Fruit fly (Drosophila melanogaster): ENCODE data around the gene Alms1a.
A peak's percentile ranks its signal among the peaks of the same experiment; 100 is the strongest.

Gene Alms1a

dm6 chrX:4635856-4636486, at the start of gene Alms1a, which contains the start of gene pon:
Gene Alms1a, minus strand, starts transcription at chrX:4636004.
Gene pon, plus strand, starts transcription at chrX:4636318.
- TF ChIP-seq OdsH (GFP tag; optimal IDR thresholded peaks at IDR 0.05) = no peak
- TF ChIP-seq sage (GFP tag; optimal IDR thresholded peaks at IDR 0.05) = peak; percentile 1

dm6 chrX:4684444-4684924, 48.7 kb upstream of the Alms1a start:
- TF ChIP-seq Jra (GFP tag; optimal IDR thresholded peaks at IDR 0.05) (peak; percentile 96), pan (optimal IDR thresholded peaks at IDR 0.05) (no peak), Abd-B (GFP tag; optimal IDR thresholded peaks at IDR 0.05) (no peak), CG9705 (GFP tag; optimal IDR thresholded peaks at IDR 0.05) (peak; percentile 65), Dfd (GFP tag; optimal IDR thresholded peaks at IDR 0.05) (no peak), GATAd (GFP tag; optimal IDR thresholded peaks at IDR 0.05) (peak; percentile 19), dmrt93B (GFP tag; optimal IDR thresholded peaks at IDR 0.05) (peak; percentile 76), dsf (GFP tag; optimal IDR thresholded peaks at IDR 0.05; ENCODE audit: borderline replicate concordance) (peak; percentile 69), Rel (GFP tag; optimal IDR thresholded peaks at IDR 0.05) (no peak), Rel (tag; optimal IDR thresholded peaks at IDR 0.05) (peak; percentile 100), br (GFP tag; optimal IDR thresholded peaks at IDR 0.05) (peak; percentile 87), dl (GFP tag; optimal IDR thresholded peaks at IDR 0.05; ENCODE audit: insufficient read depth in 1 of 2, partially characterized antibody in 2 of 2) (peak; percentile 24 to 36), N (GFP tag; optimal IDR thresholded peaks at IDR 0.05) (no peak), OdsH (GFP tag; optimal IDR thresholded peaks at IDR 0.05) (peak; percentile 79), Mio (GFP tag; optimal IDR thresholded peaks at IDR 0.05) (peak; percentile 55), Vsx2 (GFP tag; optimal IDR thresholded peaks at IDR 0.05; ENCODE audit: partially characterized antibody) (no peak), foxo (GFP tag; optimal IDR thresholded peaks at IDR 0.05) (peak in 1 of 2 experiments; percentile 91), sv (GFP tag; optimal IDR thresholded peaks at IDR 0.05) (peak; percentile 69), h (GFP tag; optimal IDR thresholded peaks at IDR 0.05) (peak; percentile 89), lola (GFP tag; optimal IDR thresholded peaks at IDR 0.05) (no peak), tai (GFP tag; optimal IDR thresholded peaks at IDR 0.05) (peak; percentile 88), Hr83 (GFP tag; optimal IDR thresholded peaks at IDR 0.05; ENCODE audit: poor library complexity, severe bottlenecking) (peak; percentile 86), CrebA (GFP tag; optimal IDR thresholded peaks at IDR 0.05; ENCODE audit: borderline replicate concordance) (no peak), Sp1 (GFP tag; optimal IDR thresholded peaks at IDR 0.05) (peak; percentile 84), Hnf4 (GFP tag; optimal IDR thresholded peaks at IDR 0.05) (peak; percentile 88), woc (GFP tag; optimal IDR thresholded peaks at IDR 0.05) (peak; percentile 76), Hr78 (GFP tag; optimal IDR thresholded peaks at IDR 0.05) (no peak), sage (GFP tag; optimal IDR thresholded peaks at IDR 0.05) (peak; percentile 36), HLH106 (tag; optimal IDR thresholded peaks at IDR 0.05) (peak; percentile 89), rgr (GFP tag; optimal IDR thresholded peaks at IDR 0.05) (peak; percentile 86), usp (GFP tag; optimal IDR thresholded peaks at IDR 0.05) (no peak), Myc (optimal IDR thresholded peaks at IDR 0.05) (no peak), ey (GFP tag; optimal IDR thresholded peaks at IDR 0.05) (peak; percentile 89), jim (GFP tag; optimal IDR thresholded peaks at IDR 0.05) (peak; percentile 86), Dif (GFP tag; optimal IDR thresholded peaks at IDR 0.05; ENCODE audit: partially characterized antibody) (peak; percentile 54), fru (GFP tag; optimal IDR thresholded peaks at IDR 0.05) (peak; percentile 88), brk (GFP tag; optimal IDR thresholded peaks at IDR 0.05) (no peak), psq (GFP tag; optimal IDR thresholded peaks at IDR 0.05) (peak; percentile 75), CG32264 (GFP tag; optimal IDR thresholded peaks at IDR 0.05) (peak; percentile 68)
